Worm (Caenorhabditis elegans): ENCODE measurements around the gene C56A3.6.

DNA sequence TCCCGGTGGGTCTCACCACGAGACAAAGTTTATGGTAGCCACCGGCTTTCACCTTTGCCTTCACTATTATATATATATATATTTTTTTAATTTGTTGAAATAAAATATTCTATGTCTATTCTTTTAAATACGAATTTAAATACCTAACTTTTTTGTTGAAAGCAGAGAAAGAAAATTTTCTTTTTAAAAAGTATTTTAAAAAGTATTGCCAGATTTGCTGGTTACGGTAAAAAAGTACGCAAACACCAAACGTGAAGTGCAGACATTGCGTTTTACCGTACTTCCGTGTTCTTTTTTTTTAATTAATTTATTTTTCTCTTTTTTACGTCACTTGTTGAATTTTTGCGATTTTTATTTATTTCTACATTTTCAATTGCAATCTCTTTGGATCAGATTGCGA is 3.8 kb upstream of the C56A3.6 start, which contains the start of gene C56A3.8:
- TF ChIP-seq nhr-77 (tag; optimal IDR thresholded peaks at IDR 0.05) (no peak), egl-27 (tag; optimal IDR thresholded peaks at IDR 0.05) (no peak), lin-35 (GFP tag; optimal IDR thresholded peaks at IDR 0.05) (no peak), nhr-12 (tag; optimal IDR thresholded peaks at IDR 0.05) (no peak), zip-4 (GFP tag; optimal IDR thresholded peaks at IDR 0.05) (no peak), hlh-4 (tag; optimal IDR thresholded peaks at IDR 0.05) (no peak), unc-62 (GFP tag; optimal IDR thresholded peaks at IDR 0.05) (no peak), lin-13 (GFP tag; optimal IDR thresholded peaks at IDR 0.05) (no peak), lir-3 (tag; optimal IDR thresholded peaks at IDR 0.05; ENCODE audit: poor library complexity) (no peak), jun-1 (tag; optimal IDR thresholded peaks at IDR 0.05) (no peak), sox-4 (tag; optimal IDR thresholded peaks at IDR 0.05) (no peak), unc-130 (tag; optimal IDR thresholded peaks at IDR 0.05) (no peak), elt-3 (tag; optimal IDR thresholded peaks at IDR 0.05) (no peak)
